Worm (Caenorhabditis elegans) whole organism, young adult: ENCODE results near the gene mlc-1.

Experiments
- B0019.2 ChIP-seq: fragments of 200-800 bp; sonication (Bioruptor generic); conservative IDR thresholded peaks from 2 replicates; pipeline ENCODE4 v1.3.6; 2022; ENCODE audit warnings: missing genetic modification reagents, missing genetic modification characterization, missing compliant biosample characterization
- B0035.1 ChIP-seq: sonication (generic microtip); optimal IDR thresholded peaks from 2 replicates; lab custom pipeline; 2016; ENCODE audit warnings: missing genetic modification characterization, mild to moderate bottlenecking, missing compliant biosample characterization, missing genotype, missing genetic modification reagents
- F10E7.11 ChIP-seq: sonication (generic microtip); optimal IDR thresholded peaks from 2 replicates; lab custom pipeline; 2017; ENCODE audit warnings: mild to moderate bottlenecking, missing genetic modification characterization, moderate library complexity, missing compliant biosample characterization
- F23B12.7 ChIP-seq: sonication (generic microtip); optimal IDR thresholded peaks from 2 replicates; lab custom pipeline; 2017; ENCODE audit warnings: missing genetic modification characterization, mild to moderate bottlenecking, missing compliant biosample characterization, antibody characterized with exemption, moderate library complexity; ENCODE audit not compliant: insufficient read depth
- F39B2.1 ChIP-seq: fragments of 200-800 bp; sonication (Bioruptor generic); IDR thresholded peaks from 2 replicates; pipeline ENCODE4 v1.3.6; 2022; ENCODE audit warnings: missing genetic modification reagents, missing genetic modification characterization, missing compliant biosample characterization
- F57A8.1 ChIP-seq: fragments of 200-800 bp; sonication (Bioruptor generic); optimal IDR thresholded peaks from 2 replicates; lab custom pipeline; 2018; ENCODE audit warnings: mild to moderate bottlenecking, missing genetic modification characterization, moderate library complexity, missing compliant biosample characterization
- K12H6.12 ChIP-seq: fragments of 200-800 bp; sonication (Bioruptor generic); optimal IDR thresholded peaks from 2 replicates; lab custom pipeline; 2018; ENCODE audit warnings: mild to moderate bottlenecking, missing genetic modification characterization, missing compliant biosample characterization
- T07F8.4 ChIP-seq: sonication (generic microtip); optimal IDR thresholded peaks from 2 replicates; lab custom pipeline; 2016; ENCODE audit warnings: mild to moderate bottlenecking, missing genetic modification characterization, moderate library complexity, missing compliant biosample characterization
- Y53G8AR.9 ChIP-seq: fragments of 200-800 bp; sonication (Bioruptor generic); conservative IDR thresholded peaks from 2 replicates; pipeline ENCODE4 v1.3.6; 2022; ENCODE audit warnings: missing genetic modification reagents, missing genetic modification characterization, missing compliant biosample characterization
- Y67H2A.10 ChIP-seq: fragments of 200-800 bp; sonication (Bioruptor generic); conservative IDR thresholded peaks from 2 replicates; pipeline ENCODE4 v1.3.6; 2022; ENCODE audit warnings: missing genetic modification reagents, missing genetic modification characterization, missing compliant biosample characterization
- Y95B8A.8 ChIP-seq: fragments of 200-800 bp; sonication (Bioruptor generic); IDR thresholded peaks from 2 replicates; pipeline ENCODE4 v1.3.6; 2022; ENCODE audit warnings: missing genetic modification reagents, missing genetic modification characterization, missing compliant biosample characterization
- ZK185.1 ChIP-seq: sonication (generic microtip); optimal IDR thresholded peaks from 2 replicates; lab custom pipeline; 2016; ENCODE audit warnings: mild to moderate bottlenecking, missing genetic modification characterization, missing compliant biosample characterization; ENCODE audit not compliant: poor library complexity, severe bottlenecking
- aptf-2 ChIP-seq: fragments of 200-800 bp; sonication (Bioruptor generic); conservative IDR thresholded peaks from 2 replicates; pipeline ENCODE4 v1.3.6; 2022; ENCODE audit warnings: missing genetic modification reagents, missing genetic modification characterization, missing compliant biosample characterization
- aptf-3 ChIP-seq: fragments of 200-800 bp; sonication (Bioruptor generic); IDR thresholded peaks from 2 replicates; pipeline ENCODE4 v1.3.6; 2022; ENCODE audit warnings: missing genetic modification characterization, missing compliant biosample characterization
- atf-7 ChIP-seq: sonication (generic microtip); optimal IDR thresholded peaks from 2 replicates; lab custom pipeline; 2017; ENCODE audit warnings: mild to moderate bottlenecking, missing genetic modification characterization, missing compliant biosample characterization
- attf-6 ChIP-seq: fragments of 200-800 bp; sonication (Bioruptor generic); IDR thresholded peaks from 2 replicates; pipeline ENCODE4 v1.3.6; 2022; ENCODE audit warnings: missing genetic modification reagents, missing genetic modification characterization, missing compliant biosample characterization
- ceh-58 ChIP-seq: fragments of 200-800 bp; sonication (Bioruptor generic); IDR thresholded peaks from 2 replicates; pipeline ENCODE4 v1.3.6; 2022; ENCODE audit warnings: missing genetic modification characterization, missing compliant biosample characterization
- ceh-91 ChIP-seq: fragments of 200-800 bp; sonication (Bioruptor generic); IDR thresholded peaks from 2 replicates; pipeline ENCODE4 v1.3.6; 2022; ENCODE audit warnings: missing genetic modification reagents, missing genetic modification characterization, missing compliant biosample characterization
- efl-1 ChIP-seq: fragments of 150-350 bp; optimal IDR thresholded peaks from 2 replicates; lab custom pipeline; 2014; ENCODE audit warnings: missing biosample characterization, missing genetic modification reagents, missing genetic modification characterization
- hmg-20 ChIP-seq: fragments of 200-800 bp; sonication (Bioruptor generic); IDR thresholded peaks from 2 replicates; pipeline ENCODE4 v1.3.6; 2022; ENCODE audit warnings: missing genetic modification reagents, missing genetic modification characterization, missing compliant biosample characterization
- hrde-1 ChIP-seq: sonication (generic microtip); optimal IDR thresholded peaks from 2 replicates; lab custom pipeline; 2016; ENCODE audit warnings: missing genetic modification characterization, mild to moderate bottlenecking, missing compliant biosample characterization, moderate library complexity, missing genotype, missing genetic modification reagents, borderline replicate concordance
- let-607 ChIP-seq, 2 experiments: fragments of 200-800 bp in 1 of 2; sonication (Bioruptor generic) in 1 of 2; sonication (generic microtip) in 1 of 2; optimal IDR thresholded peaks; 2 replicates each; lab custom pipeline; 2016 to 2018; ENCODE audit warnings: mild to moderate bottlenecking in 2 of 2, missing compliant biosample characterization in 2 of 2, missing genetic modification characterization in 2 of 2, moderate library complexity in 2 of 2, missing genotype in 1 of 2
- lin-40 ChIP-seq: sonication (generic microtip); optimal IDR thresholded peaks from 2 replicates; lab custom pipeline; 2016; ENCODE audit warnings: missing genetic modification characterization, mild to moderate bottlenecking, missing compliant biosample characterization, missing genotype, missing genetic modification reagents
- lin-54 ChIP-seq: fragments of 200-800 bp; sonication (Bioruptor generic); optimal IDR thresholded peaks from 2 replicates; lab custom pipeline; 2018; ENCODE audit warnings: mild to moderate bottlenecking, missing genetic modification characterization, missing compliant biosample characterization
- lir-1 ChIP-seq: fragments of 200-800 bp; sonication (Bioruptor generic); conservative IDR thresholded peaks from 2 replicates; pipeline ENCODE4 v1.3.6; 2022; ENCODE audit warnings: missing genetic modification reagents, missing genetic modification characterization, missing compliant biosample characterization
- lsl-1 ChIP-seq: fragments of 200-800 bp; sonication (Bioruptor generic); optimal IDR thresholded peaks from 2 replicates; lab custom pipeline; 2018; ENCODE audit warnings: mild to moderate bottlenecking, missing genetic modification characterization, moderate library complexity, missing compliant biosample characterization
- madf-3 ChIP-seq: fragments of 200-800 bp; sonication (Bioruptor generic); IDR thresholded peaks from 2 replicates; pipeline ENCODE4 v1.3.6; 2022; ENCODE audit warnings: missing genetic modification reagents, missing genetic modification characterization, missing compliant biosample characterization
- mcd-1 ChIP-seq: fragments of 200-800 bp; sonication (Bioruptor generic); IDR thresholded peaks from 2 replicates; pipeline ENCODE4 v1.3.6; 2022; ENCODE audit warnings: missing genetic modification reagents, missing genetic modification characterization, missing compliant biosample characterization
- nfya-2 ChIP-seq: fragments of 200-800 bp; sonication (Bioruptor generic); IDR thresholded peaks from 2 replicates; pipeline ENCODE4 v1.3.6; 2022; ENCODE audit warnings: missing genetic modification reagents, missing genetic modification characterization, missing compliant biosample characterization
- nhr-179 ChIP-seq: sonication (generic microtip); optimal IDR thresholded peaks from 2 replicates; lab custom pipeline; 2016; ENCODE audit warnings: mild to moderate bottlenecking, missing genetic modification characterization, missing compliant biosample characterization
- nhr-80 ChIP-seq: sonication (generic microtip); optimal IDR thresholded peaks from 2 replicates; lab custom pipeline; 2016; ENCODE audit warnings: missing genetic modification characterization, missing compliant biosample characterization
- repo-1 ChIP-seq: sonication (generic microtip); optimal IDR thresholded peaks from 2 replicates; lab custom pipeline; 2017; ENCODE audit warnings: mild to moderate bottlenecking, missing genetic modification characterization, missing compliant biosample characterization
- sdz-38 ChIP-seq: sonication (generic microtip); optimal IDR thresholded peaks from 2 replicates; lab custom pipeline; 2016; ENCODE audit warnings: missing genotype, missing genetic modification characterization, missing compliant biosample characterization
- snpc-1.3 ChIP-seq: sonication (generic microtip); optimal IDR thresholded peaks from 2 replicates; lab custom pipeline; 2017; ENCODE audit warnings: missing genetic modification characterization, mild to moderate bottlenecking, missing compliant biosample characterization, antibody characterized with exemption, moderate library complexity, missing genotype, missing genetic modification reagents; ENCODE audit not compliant: insufficient read depth
- snpc-3.4 ChIP-seq: sonication (generic microtip); optimal IDR thresholded peaks from 2 replicates; lab custom pipeline; 2017; ENCODE audit warnings: missing genetic modification characterization, mild to moderate bottlenecking, missing compliant biosample characterization, antibody characterized with exemption, moderate library complexity, missing genotype, missing genetic modification reagents
- somi-1 ChIP-seq: fragments of 200-800 bp; sonication (Bioruptor generic); optimal IDR thresholded peaks from 2 replicates; lab custom pipeline; 2018; ENCODE audit warnings: mild to moderate bottlenecking, missing genetic modification characterization, missing compliant biosample characterization
- tbp1 ChIP-seq: fragments of 200-800 bp; sonication (Bioruptor generic); optimal IDR thresholded peaks from 2 replicates; lab custom pipeline; 2018; ENCODE audit warnings: mild to moderate bottlenecking, missing genetic modification characterization, missing compliant biosample characterization
- tbx-9 ChIP-seq: sonication (generic microtip); optimal IDR thresholded peaks from 2 replicates; lab custom pipeline; 2016; ENCODE audit warnings: borderline replicate concordance, missing genetic modification characterization, inconsistent platforms, missing compliant biosample characterization
- tlf-1 ChIP-seq: fragments of 200-800 bp; sonication (Bioruptor generic); optimal IDR thresholded peaks from 2 replicates; lab custom pipeline; 2018; ENCODE audit warnings: mild to moderate bottlenecking, missing genetic modification characterization, missing compliant biosample characterization
- unc-62 ChIP-seq: fragments of 150-350 bp; optimal IDR thresholded peaks from 2 replicates; lab custom pipeline; 2014; ENCODE audit warnings: missing biosample characterization, missing genetic modification reagents, missing genetic modification characterization
- xnd-1 ChIP-seq: sonication (generic microtip); optimal IDR thresholded peaks from 2 replicates; lab custom pipeline; 2016; ENCODE audit warnings: missing genotype, missing genetic modification reagents, missing genetic modification characterization, missing compliant biosample characterization
- zfh-2 ChIP-seq: fragments of 200-800 bp; sonication (Bioruptor generic); conservative IDR thresholded peaks from 2 replicates; pipeline ENCODE4 v1.3.6; 2022; ENCODE audit warnings: missing genetic modification reagents, missing genetic modification characterization, missing compliant biosample characterization
- ztf-25 ChIP-seq: fragments of 200-800 bp; sonication (Bioruptor generic); IDR thresholded peaks from 2 replicates; pipeline ENCODE4 v1.3.6; 2022; ENCODE audit warnings: missing genetic modification reagents, missing genetic modification characterization, missing compliant biosample characterization

Gene mlc-1

ce11 chrX:17421532-17422078, 37.4 kb upstream of the mlc-1 start, which contains the start of gene osm-11:
Gene osm-11, minus strand, starts transcription at chrX:17421582.
- no peak for TF ChIP-seq T07F8.4 (tag; lab: Kevin White, UChicago)

- no peak for TF ChIP-seq mcd-1 (GFP tag; lab: Robert Waterston, UW)
- no peak for TF ChIP-seq efl-1 (GFP tag; lab: Kevin White, UChicago)
- no peak for TF ChIP-seq attf-6 (GFP tag; lab: Robert Waterston, UW)
- no peak for TF ChIP-seq lir-1 (GFP tag; lab: Robert Waterston, UW)
- TF ChIP-seq unc-62, result no peak
- no peak for TF ChIP-seq tbp1 (GFP tag; lab: Kevin White, UChicago)
- no peak for TF ChIP-seq hmg-20 (GFP tag; lab: Robert Waterston, UW)
- no peak for TF ChIP-seq ZK185.1 (tag; lab: Kevin White, UChicago)
- no peak for TF ChIP-seq Y67H2A.10
- no peak for TF ChIP-seq B0019.2
- no peak for TF ChIP-seq aptf-3 (GFP tag; lab: Robert Waterston, UW)
- TF ChIP-seq snpc-1.3 (tag; lab: Kevin White, UChicago), result no peak
- no peak for TF ChIP-seq let-607 (tag; optimal IDR thresholded peaks at IDR 0.05; lab: Kevin White, UChicago)
- TF ChIP-seq F23B12.7 (tag; lab: Kevin White, UChicago), result no peak
- TF ChIP-seq B0035.1 (tag; lab: Kevin White, UChicago), result no peak
- TF ChIP-seq F10E7.11 (tag; lab: Kevin White, UChicago), result no peak
- no peak for TF ChIP-seq F57A8.1 (GFP tag; lab: Kevin White, UChicago)
- TF ChIP-seq xnd-1 (tag; lab: Kevin White, UChicago), result no peak
- TF ChIP-seq sdz-38 (tag; lab: Kevin White, UChicago), result no peak
- TF ChIP-seq zfh-2, result no peak
These were observed 36.4 kb upstream of the mlc-1 start for ce11 chrX:17422593-17422992.

- TF ChIP-seq let-607 (tag; optimal IDR thresholded peaks at IDR 0.05; lab: Kevin White, UChicago), result no peak
- TF ChIP-seq ceh-58 (GFP tag; lab: Robert Waterston, UW), result no peak
- no peak for TF ChIP-seq ztf-25 (GFP tag; lab: Robert Waterston, UW)
- no peak for TF ChIP-seq F39B2.1 (GFP tag; lab: Robert Waterston, UW)
- peak; percentile 11 for TF ChIP-seq somi-1 (GFP tag; lab: Kevin White, UChicago)
- TF ChIP-seq B0035.1 (tag; lab: Kevin White, UChicago), result no peak
- no peak for TF ChIP-seq nhr-179
- TF ChIP-seq nhr-80 (tag; lab: Kevin White, UChicago), result no peak
- TF ChIP-seq repo-1 (tag; lab: Kevin White, UChicago), result no peak
- TF ChIP-seq tlf-1, result no peak
- no peak for TF ChIP-seq Y95B8A.8 (GFP tag; lab: Robert Waterston, UW)
- no peak for TF ChIP-seq ceh-91
- no peak for TF ChIP-seq Y53G8AR.9 (GFP tag; lab: Robert Waterston, UW)
- no peak for TF ChIP-seq snpc-3.4
- TF ChIP-seq tbx-9 (tag; lab: Kevin White, UChicago), result no peak
- TF ChIP-seq hrde-1, result no peak
- no peak for TF ChIP-seq mcd-1 (GFP tag; lab: Robert Waterston, UW)
- no peak for TF ChIP-seq lsl-1 (GFP tag; lab: Kevin White, UChicago)
- no peak for TF ChIP-seq nfya-2 (GFP tag; lab: Robert Waterston, UW)
- TF ChIP-seq aptf-3 (GFP tag; lab: Robert Waterston, UW), result no peak
- no peak for TF ChIP-seq lin-54 (GFP tag; lab: Kevin White, UChicago)
- TF ChIP-seq aptf-2 (GFP tag; lab: Robert Waterston, UW), result no peak
- peak; percentile 2 for TF ChIP-seq lin-40 (tag; lab: Kevin White, UChicago)
- no peak for TF ChIP-seq efl-1 (GFP tag; lab: Kevin White, UChicago)
- TF ChIP-seq madf-3 (GFP tag; lab: Robert Waterston, UW), result no peak
- no peak for TF ChIP-seq K12H6.12 (tag; lab: Kevin White, UChicago)
- no peak for TF ChIP-seq lir-1 (GFP tag; lab: Robert Waterston, UW)
- no peak for TF ChIP-seq atf-7 (tag; lab: Kevin White, UChicago)
These were observed 35.0 kb upstream of the mlc-1 start for ce11 chrX:17423894-17424594.
